Worm (Caenorhabditis elegans): ENCODE measurements around the gene C03F11.4.

C03F11.4 gene

DNA sequence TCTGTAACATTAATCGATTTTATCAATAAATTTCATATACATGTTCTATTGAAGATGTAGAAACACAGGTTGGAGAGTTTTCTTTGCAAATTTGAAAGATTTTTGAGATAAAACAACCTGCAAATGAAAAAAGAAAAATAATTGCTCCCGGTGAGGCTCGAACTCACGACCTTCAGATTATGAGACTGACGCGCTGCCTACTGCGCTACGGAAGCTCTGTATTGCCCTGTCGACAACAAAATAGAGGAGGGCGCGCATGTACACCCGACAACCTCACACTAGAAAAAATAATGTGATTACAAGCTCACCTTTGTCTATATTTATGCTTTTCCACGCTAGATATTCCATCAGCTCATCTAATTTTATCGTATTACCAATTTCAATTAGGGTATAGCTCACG lies 1.0 kb upstream of the C03F11.4 start (continued):
- no peak for TF ChIP-seq madf-6 (GFP tag; IDR thresholded peaks at IDR 0.05)
- TF ChIP-seq ceh-100 (GFP tag; IDR thresholded peaks at IDR 0.05): no peak
- TF ChIP-seq cebp-2 (GFP tag; IDR thresholded peaks at IDR 0.05): no peak
- TF ChIP-seq tbx-9 (tag; optimal IDR thresholded peaks at IDR 0.05; ENCODE audit: borderline replicate concordance): no peak
- TF ChIP-seq lag-1 (GFP tag; IDR thresholded peaks at IDR 0.05): no peak
- no peak for TF ChIP-seq B0336.3 (GFP tag; IDR thresholded peaks at IDR 0.05)
- TF ChIP-seq ztf-3 (GFP tag; optimal IDR thresholded peaks at IDR 0.05): no peak
- TF ChIP-seq ceh-91 (GFP tag; IDR thresholded peaks at IDR 0.05): no peak
- no peak; the same call in 1 of the 2 replicates for TF ChIP-seq nfyb-1 (GFP tag; IDR thresholded peaks at IDR 0.05)
- TF ChIP-seq ekl-4 (GFP tag; IDR thresholded peaks at IDR 0.05): no peak
- no peak for TF ChIP-seq ztf-6 (GFP tag; IDR thresholded peaks at IDR 0.05)
- TF ChIP-seq aptf-2 (GFP tag; conservative IDR thresholded peaks at IDR 0.05): no peak
- peak; percentile 38 for TF ChIP-seq T07F8.4 (tag; optimal IDR thresholded peaks at IDR 0.05)
- TF ChIP-seq snpc-1.1 (tag; optimal IDR thresholded peaks at IDR 0.05; ENCODE audit: insufficient read depth): no peak
- TF ChIP-seq pbrm-1 (GFP tag; IDR thresholded peaks at IDR 0.05): peak; percentile 51; the same call in 1 of the 2 replicates
- TF ChIP-seq F10E7.11 (tag; optimal IDR thresholded peaks at IDR 0.05): no peak
- TF ChIP-seq Y79H2A.3 (GFP tag; conservative IDR thresholded peaks at IDR 0.05): no peak
- peak; percentile 54 for TF ChIP-seq D2030.7 (GFP tag; IDR thresholded peaks at IDR 0.05)
- TF ChIP-seq ccch-3 (GFP tag; optimal IDR thresholded peaks at IDR 0.05): no peak
- no peak for TF ChIP-seq Y53G8AR.9 (GFP tag; conservative IDR thresholded peaks at IDR 0.05)
- 0 out of 2 replicates have a peak, but pooled peaks have one; percentile 51 for TF ChIP-seq dox-1 (GFP tag; IDR thresholded peaks at IDR 0.05)
- TF ChIP-seq mxl-1 (tag; optimal IDR thresholded peaks at IDR 0.05): peak; percentile 77
- no peak for TF ChIP-seq hlh-26 (GFP tag; conservative IDR thresholded peaks at IDR 0.05)
- no peak for TF ChIP-seq F57A8.1 (GFP tag; optimal IDR thresholded peaks at IDR 0.05)
- TF ChIP-seq lin-35 (GFP tag; optimal IDR thresholded peaks at IDR 0.05): no peak
- TF ChIP-seq rpc-1 (optimal IDR thresholded peaks at IDR 0.05): peak; percentile 80
- TF ChIP-seq rpc-1 (tag; optimal IDR thresholded peaks at IDR 0.05): peak; percentile 89
- TF ChIP-seq egrh-3 (GFP tag; IDR thresholded peaks at IDR 0.05): 0 out of 2 replicates have a peak, but pooled peaks have one; percentile 17
- TF ChIP-seq Y95B8A.8 (GFP tag; IDR thresholded peaks at IDR 0.05): no peak
- TF ChIP-seq ceh-40 (GFP tag; IDR thresholded peaks at IDR 0.05): peak; percentile 48; the same call in 1 of the 2 replicates
- peak; percentile 10 for TF ChIP-seq F23B12.7 (tag; optimal IDR thresholded peaks at IDR 0.05; ENCODE audit: insufficient read depth)
- no peak for TF ChIP-seq somi-1 (GFP tag; optimal IDR thresholded peaks at IDR 0.05)
- no peak for TF ChIP-seq unc-130 (GFP tag; optimal IDR thresholded peaks at IDR 0.05)
- no peak for TF ChIP-seq xnd-1 (tag; optimal IDR thresholded peaks at IDR 0.05)
- TF ChIP-seq hmg-20 (GFP tag; IDR thresholded peaks at IDR 0.05): no peak; the same call in 1 of the 2 replicates
- no peak for TF ChIP-seq nhr-120 (GFP tag; IDR thresholded peaks at IDR 0.05)
- TF ChIP-seq hlh-12 (tag; optimal IDR thresholded peaks at IDR 0.05): no peak
- TF ChIP-seq repo-1 (tag; optimal IDR thresholded peaks at IDR 0.05): no peak
- TF ChIP-seq F57C9.4 (tag; optimal IDR thresholded peaks at IDR 0.05): no peak
- TF ChIP-seq ztf-22 (GFP tag; optimal IDR thresholded peaks at IDR 0.05): no peak
- TF ChIP-seq fkh-3 (tag; optimal IDR thresholded peaks at IDR 0.05): no peak
- TF ChIP-seq lin-40 (tag; optimal IDR thresholded peaks at IDR 0.05): no peak
- TF ChIP-seq F55B11.4 (tag; optimal IDR thresholded peaks at IDR 0.05; ENCODE audit: borderline replicate concordance, insufficient read depth): no peak
- TF ChIP-seq ama-1 (optimal IDR thresholded peaks at IDR 0.05): no peak
- no peak for TF ChIP-seq ama-1 (GFP tag; optimal IDR thresholded peaks at IDR 0.05)
- TF ChIP-seq ZK185.1 (tag; optimal IDR thresholded peaks at IDR 0.05; ENCODE audit: poor library complexity, severe bottlenecking): no peak
- TF ChIP-seq dpl-1 (GFP tag; optimal IDR thresholded peaks at IDR 0.05): no peak
- no peak for TF ChIP-seq nfya-2 (GFP tag; IDR thresholded peaks at IDR 0.05)
- TF ChIP-seq rec-8 (tag; optimal IDR thresholded peaks at IDR 0.05): peak; percentile 1 to 35
